Worm (Caenorhabditis elegans) whole organism, mixed stage, embryonic: ENCODE results near the gene T22B2.1.

ENCODE experiments used
- cnd-1 ChIP-seq: fragments of 200-800 bp; sonication (Bioruptor generic); optimal IDR thresholded peaks from 2 replicates; lab custom pipeline; 2018; ENCODE audit warnings: mild to moderate bottlenecking, missing genetic modification characterization, missing compliant biosample characterization
- drap-1 ChIP-seq: fragments of 200-800 bp; sonication (Bioruptor generic); optimal IDR thresholded peaks from 3 replicates; lab custom pipeline; 2018; ENCODE audit warnings: mild to moderate bottlenecking, missing genetic modification characterization, missing compliant biosample characterization
- elt-1 ChIP-seq: sonication (generic microtip); optimal IDR thresholded peaks from 2 replicates; lab custom pipeline; 2017; ENCODE audit warnings: missing genetic modification characterization, mild to moderate bottlenecking, missing compliant biosample characterization, antibody characterized with exemption, moderate library complexity, borderline replicate concordance; ENCODE audit not compliant: insufficient read depth
- elt-3 ChIP-seq: fragments of 150-350 bp; optimal IDR thresholded peaks from 2 replicates; lab custom pipeline; 2014; ENCODE audit warnings: missing biosample characterization, missing genetic modification characterization
- flh-1 ChIP-seq: fragments of 200-800 bp; sonication (Bioruptor generic); optimal IDR thresholded peaks from 2 replicates; lab custom pipeline; 2018; ENCODE audit warnings: mild to moderate bottlenecking, missing genetic modification characterization, moderate library complexity, missing compliant biosample characterization
- nhr-12 ChIP-seq: fragments of 150-350 bp; optimal IDR thresholded peaks from 2 replicates; lab custom pipeline; 2014; ENCODE audit warnings: missing biosample characterization, missing genetic modification characterization
- nhr-237 ChIP-seq: fragments of 150-350 bp; optimal IDR thresholded peaks from 2 replicates; lab custom pipeline; 2014; ENCODE audit warnings: missing biosample characterization, missing genetic modification characterization
- nhr-28 ChIP-seq: fragments of 150-350 bp; optimal IDR thresholded peaks from 2 replicates; lab custom pipeline; 2014; ENCODE audit warnings: missing biosample characterization, missing genetic modification characterization
- pha-4 ChIP-seq: fragments of 150-350 bp; optimal IDR thresholded peaks from 2 replicates; lab custom pipeline; 2018; ENCODE audit warnings: missing biosample characterization, missing genetic modification reagents, missing genetic modification characterization
- snpc-4 ChIP-seq: fragments of 150-350 bp; optimal IDR thresholded peaks from 2 replicates; lab custom pipeline; 2014; ENCODE audit warnings: missing biosample characterization, missing genetic modification characterization
- sptf-1 ChIP-seq: sonication (generic microtip); optimal IDR thresholded peaks from 2 replicates; lab custom pipeline; 2017; ENCODE audit warnings: mild to moderate bottlenecking, missing genetic modification characterization, moderate library complexity, missing compliant biosample characterization
- tbx-8 ChIP-seq: fragments of 200-800 bp; sonication (Bioruptor generic); optimal IDR thresholded peaks from 2 replicates; lab custom pipeline; 2018; ENCODE audit warnings: mild to moderate bottlenecking, missing genetic modification characterization, moderate library complexity, missing compliant biosample characterization
- unc-62 ChIP-seq: fragments of 150-350 bp; optimal IDR thresholded peaks from 2 replicates; lab custom pipeline; 2014; ENCODE audit warnings: missing biosample characterization, missing genetic modification reagents, missing genetic modification characterization
- ztf-11 ChIP-seq: fragments of 150-350 bp; optimal IDR thresholded peaks from 2 replicates; lab custom pipeline; 2014; ENCODE audit warnings: missing biosample characterization, missing genetic modification characterization

- TF ChIP-seq flh-1 (GFP tag; lab: Kevin White, UChicago), result no peak
- no peak for TF ChIP-seq pha-4 (tag; lab: Kevin White, UChicago)
- TF ChIP-seq unc-62, result no peak
- TF ChIP-seq elt-1 (tag; lab: Kevin White, UChicago), result no peak
- TF ChIP-seq sptf-1 (tag; lab: Kevin White, UChicago), result no peak
- no peak for TF ChIP-seq elt-3
- TF ChIP-seq nhr-237, result no peak
- no peak for TF ChIP-seq snpc-4
- no peak for TF ChIP-seq drap-1 (GFP tag; lab: Kevin White, UChicago)
- no peak for TF ChIP-seq nhr-28 (tag; lab: Kevin White, UChicago)
- no peak for TF ChIP-seq cnd-1 (tag; lab: Kevin White, UChicago)
- no peak for TF ChIP-seq nhr-12 (tag; lab: Kevin White, UChicago)
- TF ChIP-seq tbx-8, result no peak
- TF ChIP-seq ztf-11 (tag; lab: Kevin White, UChicago), result no peak
These were observed 53.3 kb downstream of the T22B2.1 start for ce11 chrX:3979146-3979545.
